Worm (Caenorhabditis elegans) whole organism, mixed stage, embryonic: ENCODE measurements around the gene ZC190.8.

ENCODE experiments used
- M03D4.4 ChIP-seq: sonication (generic microtip); optimal IDR thresholded peaks from 2 replicates; lab custom pipeline; 2017; ENCODE audit warnings: mild to moderate bottlenecking, missing genetic modification characterization, missing compliant biosample characterization
- bed-3 ChIP-seq: fragments of 200-800 bp; sonication (Bioruptor generic); optimal IDR thresholded peaks from 3 replicates; lab custom pipeline; 2018; ENCODE audit warnings: mild to moderate bottlenecking, missing genetic modification characterization, moderate library complexity, missing compliant biosample characterization
- blmp-1 ChIP-seq: fragments of 150-350 bp; optimal IDR thresholded peaks from 2 replicates; lab custom pipeline; 2014; ENCODE audit warnings: missing biosample characterization, missing genetic modification characterization
- ceh-39 ChIP-seq: fragments of 150-350 bp; optimal IDR thresholded peaks from 2 replicates; lab custom pipeline; 2014; ENCODE audit warnings: missing biosample characterization, missing genetic modification characterization
- ceh-43 ChIP-seq: fragments of 200-800 bp; sonication (Bioruptor generic); optimal IDR thresholded peaks from 2 replicates; lab custom pipeline; 2018; ENCODE audit warnings: mild to moderate bottlenecking, missing genetic modification characterization, moderate library complexity, missing compliant biosample characterization
- ceh-83 ChIP-seq: fragments of 200-800 bp; sonication (Bioruptor generic); optimal IDR thresholded peaks from 2 replicates; lab custom pipeline; 2018; ENCODE audit warnings: mild to moderate bottlenecking, missing genetic modification characterization, missing compliant biosample characterization
- ces-1 ChIP-seq: fragments of 150-350 bp; optimal IDR thresholded peaks from 2 replicates; lab custom pipeline; 2014; ENCODE audit warnings: missing biosample characterization, missing genetic modification reagents, missing genetic modification characterization
- cnd-1 ChIP-seq: fragments of 200-800 bp; sonication (Bioruptor generic); optimal IDR thresholded peaks from 2 replicates; lab custom pipeline; 2018; ENCODE audit warnings: mild to moderate bottlenecking, missing genetic modification characterization, missing compliant biosample characterization
- drap-1 ChIP-seq: fragments of 200-800 bp; sonication (Bioruptor generic); optimal IDR thresholded peaks from 3 replicates; lab custom pipeline; 2018; ENCODE audit warnings: mild to moderate bottlenecking, missing genetic modification characterization, missing compliant biosample characterization
- elt-1 ChIP-seq: sonication (generic microtip); optimal IDR thresholded peaks from 2 replicates; lab custom pipeline; 2017; ENCODE audit warnings: missing genetic modification characterization, mild to moderate bottlenecking, missing compliant biosample characterization, antibody characterized with exemption, moderate library complexity, borderline replicate concordance; ENCODE audit not compliant: insufficient read depth
- flh-1 ChIP-seq: fragments of 200-800 bp; sonication (Bioruptor generic); optimal IDR thresholded peaks from 2 replicates; lab custom pipeline; 2018; ENCODE audit warnings: mild to moderate bottlenecking, missing genetic modification characterization, moderate library complexity, missing compliant biosample characterization
- ham-2 ChIP-seq: fragments of 200-800 bp; sonication (Bioruptor generic); optimal IDR thresholded peaks from 2 replicates; lab custom pipeline; 2018; ENCODE audit warnings: mild to moderate bottlenecking, missing genetic modification characterization, missing compliant biosample characterization
- hlh-1 ChIP-seq: fragments of 150-350 bp; optimal IDR thresholded peaks from 2 replicates; lab custom pipeline; 2014; ENCODE audit warnings: missing biosample characterization, missing genetic modification reagents, missing genetic modification characterization
- lin-13 ChIP-seq: fragments of 150-350 bp; optimal IDR thresholded peaks from 2 replicates; lab custom pipeline; 2014; ENCODE audit warnings: missing biosample characterization, missing genetic modification characterization
- lsy-2 ChIP-seq: fragments of 150-350 bp; optimal IDR thresholded peaks from 2 replicates; lab custom pipeline; 2014; ENCODE audit warnings: missing biosample characterization, missing genetic modification characterization
- mab-5 ChIP-seq: fragments of 150-350 bp; optimal IDR thresholded peaks from 2 replicates; lab custom pipeline; 2014; ENCODE audit warnings: missing biosample characterization, missing genetic modification characterization
- mep-1 ChIP-seq: fragments of 150-350 bp; optimal IDR thresholded peaks from 2 replicates; lab custom pipeline; 2017; ENCODE audit warnings: missing biosample characterization, missing genetic modification reagents, missing genetic modification characterization, inconsistent platforms
- nhr-12 ChIP-seq: fragments of 150-350 bp; optimal IDR thresholded peaks from 2 replicates; lab custom pipeline; 2014; ENCODE audit warnings: missing biosample characterization, missing genetic modification characterization
- nhr-2 ChIP-seq: fragments of 150-350 bp; optimal IDR thresholded peaks from 2 replicates; lab custom pipeline; 2014; ENCODE audit warnings: missing biosample characterization, missing genetic modification characterization
- nhr-28 ChIP-seq: fragments of 150-350 bp; optimal IDR thresholded peaks from 2 replicates; lab custom pipeline; 2014; ENCODE audit warnings: missing biosample characterization, missing genetic modification characterization
- nhr-76 ChIP-seq: sonication (generic microtip); optimal IDR thresholded peaks from 2 replicates; lab custom pipeline; 2017; ENCODE audit warnings: missing biosample characterization, missing genetic modification characterization
- pha-4 ChIP-seq: fragments of 150-350 bp; optimal IDR thresholded peaks from 2 replicates; lab custom pipeline; 2018; ENCODE audit warnings: missing biosample characterization, missing genetic modification reagents, missing genetic modification characterization
- sem-2 ChIP-seq: fragments of 200-800 bp; sonication (Bioruptor generic); optimal IDR thresholded peaks from 2 replicates; lab custom pipeline; 2018; ENCODE audit warnings: mild to moderate bottlenecking, missing genetic modification characterization, missing compliant biosample characterization
- snpc-4 ChIP-seq: fragments of 150-350 bp; optimal IDR thresholded peaks from 2 replicates; lab custom pipeline; 2014; ENCODE audit warnings: missing biosample characterization, missing genetic modification characterization
- sptf-1 ChIP-seq: sonication (generic microtip); optimal IDR thresholded peaks from 2 replicates; lab custom pipeline; 2017; ENCODE audit warnings: mild to moderate bottlenecking, missing genetic modification characterization, moderate library complexity, missing compliant biosample characterization
- tbx-8 ChIP-seq: fragments of 200-800 bp; sonication (Bioruptor generic); optimal IDR thresholded peaks from 2 replicates; lab custom pipeline; 2018; ENCODE audit warnings: mild to moderate bottlenecking, missing genetic modification characterization, moderate library complexity, missing compliant biosample characterization
- unc-120 ChIP-seq: sonication (generic microtip); optimal IDR thresholded peaks from 2 replicates; lab custom pipeline; 2017; ENCODE audit warnings: missing genetic modification characterization, missing compliant biosample characterization; ENCODE audit not compliant: poor library complexity, severe bottlenecking
- unc-39 ChIP-seq: fragments of 150-350 bp; optimal IDR thresholded peaks from 2 replicates; lab custom pipeline; 2014; ENCODE audit warnings: missing biosample characterization, missing genetic modification characterization
- unc-62 ChIP-seq: fragments of 150-350 bp; optimal IDR thresholded peaks from 2 replicates; lab custom pipeline; 2014; ENCODE audit warnings: missing biosample characterization, missing genetic modification reagents, missing genetic modification characterization
- zip-8 ChIP-seq: fragments of 150-350 bp; optimal IDR thresholded peaks from 2 replicates; lab custom pipeline; 2014; ENCODE audit warnings: missing biosample characterization, missing genetic modification characterization

Gene ZC190.8

DNA sequence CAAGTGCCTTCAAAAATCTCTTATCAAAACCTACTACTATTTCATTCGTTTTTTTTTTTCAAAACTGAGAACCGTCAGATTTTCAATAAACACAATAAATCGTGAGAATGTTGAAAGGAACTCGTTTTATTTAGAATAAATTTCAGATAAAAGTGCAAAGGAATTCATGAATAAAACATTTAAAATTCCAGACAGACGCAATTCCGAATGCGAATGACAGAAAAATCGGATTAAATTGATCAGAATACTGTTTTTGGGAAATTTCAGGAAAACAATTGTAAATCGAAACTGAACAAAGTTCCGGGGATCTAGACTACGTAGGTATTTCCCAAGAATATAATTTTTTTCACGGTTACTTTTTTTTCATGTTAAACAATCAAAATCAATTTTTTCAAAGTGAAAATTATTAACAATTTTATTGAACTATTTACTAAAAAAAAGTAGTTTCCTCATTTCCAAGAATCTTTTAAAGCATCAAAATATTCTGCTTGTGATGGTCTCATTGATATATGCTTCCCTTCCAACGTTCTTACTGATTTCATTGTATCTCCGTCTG lies 16.0 kb downstream of the ZC190.8 start:
- TF ChIP-seq nhr-76 (tag; lab: Kevin White, UChicago) (no peak), lin-13 (no peak), ceh-83 (GFP tag; lab: Kevin White, UChicago) (no peak), unc-39 (tag; lab: Kevin White, UChicago) (no peak), ceh-39 (no peak), flh-1 (GFP tag; lab: Kevin White, UChicago) (no peak), unc-62 (no peak), M03D4.4 (tag; lab: Kevin White, UChicago) (no peak), snpc-4 (tag; lab: Kevin White, UChicago) (no peak), nhr-2 (tag; lab: Kevin White, UChicago) (no peak), sem-2 (GFP tag; lab: Kevin White, UChicago) (no peak), sptf-1 (no peak), nhr-12 (tag; lab: Kevin White, UChicago) (no peak), ceh-43 (GFP tag; lab: Kevin White, UChicago) (no peak), cnd-1 (tag; lab: Kevin White, UChicago) (no peak), ham-2 (no peak), mep-1 (tag; lab: Kevin White, UChicago) (no peak), ces-1 (GFP tag; lab: Kevin White, UChicago) (no peak)

DNA sequence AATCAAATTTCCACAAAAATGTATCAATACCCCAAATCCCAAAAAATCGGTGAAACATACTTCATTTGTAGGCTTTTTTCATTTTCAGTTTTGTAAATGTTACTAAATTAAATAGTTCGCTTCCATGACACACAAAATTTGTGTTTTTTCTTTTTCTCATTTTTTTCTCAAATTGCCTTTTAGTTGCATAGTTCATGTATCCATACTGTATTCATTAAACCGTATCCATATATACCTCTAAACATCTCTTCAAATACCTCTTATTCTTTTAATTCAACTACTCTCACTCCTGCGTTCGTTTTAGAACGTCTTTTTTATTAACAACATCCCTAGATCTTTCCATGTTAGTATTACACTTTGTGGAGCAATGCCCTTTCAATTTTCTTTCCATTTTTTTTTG lies 16.8 kb downstream of the ZC190.8 start:
- TF ChIP-seq pha-4 (tag; lab: Kevin White, UChicago) (no peak), cnd-1 (tag; lab: Kevin White, UChicago) (no peak), nhr-28 (no peak), tbx-8 (GFP tag; lab: Kevin White, UChicago) (no peak)

DNA sequence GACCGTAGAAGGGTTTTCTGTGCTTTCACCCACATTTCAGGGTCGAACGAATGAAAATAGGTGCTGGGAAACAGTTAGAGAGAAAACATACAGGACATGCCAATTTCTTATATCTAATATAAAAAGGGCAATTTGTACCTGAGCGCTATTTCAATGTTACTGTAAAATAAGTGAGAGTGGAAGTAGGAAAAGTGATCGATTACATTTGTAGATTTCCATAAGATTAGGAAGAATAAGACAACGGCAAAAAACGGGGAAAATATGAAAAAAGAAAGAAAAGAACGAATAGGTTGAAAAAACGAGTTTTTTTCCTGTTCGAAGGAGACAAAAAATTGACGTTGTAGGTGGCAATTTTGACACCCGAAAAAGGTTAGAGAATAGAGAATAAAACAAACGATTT lies 19.4 kb downstream of the ZC190.8 start:
- TF ChIP-seq blmp-1 (peak; percentile 50), lsy-2 (tag; lab: Kevin White, UChicago) (no peak)
- TF ChIP-seq, all 35 proteins: peak for 1

DNA sequence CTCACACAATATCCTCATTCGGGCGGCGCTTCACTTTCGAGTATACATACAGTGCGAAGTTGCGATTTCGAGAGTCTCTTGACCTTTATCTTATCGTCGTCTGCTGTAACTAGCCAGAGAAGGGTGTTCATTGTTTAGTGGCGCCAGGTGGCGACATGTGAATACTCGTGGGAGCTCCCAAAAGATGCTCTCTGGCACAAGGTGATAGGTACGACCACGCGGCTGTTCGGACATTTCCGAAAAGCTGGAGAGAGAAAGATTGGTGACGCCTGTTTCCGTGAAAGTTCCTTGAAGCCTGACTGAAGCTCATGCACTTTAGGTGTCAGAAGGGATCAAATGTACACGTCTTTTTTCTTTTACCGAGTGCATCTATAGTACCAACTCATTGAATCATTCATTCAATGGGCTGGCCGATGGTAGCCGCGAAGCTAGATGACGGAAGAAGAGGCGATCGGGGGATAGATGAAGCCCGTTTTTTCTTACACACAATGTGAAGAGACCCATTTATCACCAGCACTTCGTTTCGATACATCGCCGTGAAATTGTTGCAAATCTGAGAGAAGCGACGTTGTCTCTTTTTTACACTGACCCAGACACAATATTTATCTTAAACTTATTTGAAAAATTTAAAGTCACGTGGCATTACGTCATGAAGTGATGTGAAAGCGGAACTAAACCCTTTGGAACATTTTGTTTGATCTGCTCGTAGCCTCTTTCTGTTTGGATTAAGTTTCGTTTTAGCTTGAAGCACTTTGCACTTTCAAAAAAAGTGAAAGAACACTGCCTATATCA lies 20.2 kb downstream of the ZC190.8 start:
- TF ChIP-seq lin-13 (no peak), M03D4.4 (tag; lab: Kevin White, UChicago) (no peak), unc-62 (peak; percentile 22), elt-1 (tag; lab: Kevin White, UChicago) (no peak), ces-1 (GFP tag; lab: Kevin White, UChicago) (no peak), pha-4 (tag; lab: Kevin White, UChicago) (no peak), ceh-83 (GFP tag; lab: Kevin White, UChicago) (no peak), ceh-43 (GFP tag; lab: Kevin White, UChicago) (no peak), tbx-8 (GFP tag; lab: Kevin White, UChicago) (no peak), nhr-76 (tag; lab: Kevin White, UChicago) (no peak), unc-120 (peak; percentile 76), zip-8 (tag; lab: Kevin White, UChicago) (no peak), bed-3 (GFP tag; lab: Kevin White, UChicago) (no peak), sem-2 (GFP tag; lab: Kevin White, UChicago) (no peak), drap-1 (GFP tag; lab: Kevin White, UChicago) (no peak), cnd-1 (tag; lab: Kevin White, UChicago) (no peak), hlh-1 (tag; lab: Kevin White, UChicago) (peak; percentile 89)

DNA sequence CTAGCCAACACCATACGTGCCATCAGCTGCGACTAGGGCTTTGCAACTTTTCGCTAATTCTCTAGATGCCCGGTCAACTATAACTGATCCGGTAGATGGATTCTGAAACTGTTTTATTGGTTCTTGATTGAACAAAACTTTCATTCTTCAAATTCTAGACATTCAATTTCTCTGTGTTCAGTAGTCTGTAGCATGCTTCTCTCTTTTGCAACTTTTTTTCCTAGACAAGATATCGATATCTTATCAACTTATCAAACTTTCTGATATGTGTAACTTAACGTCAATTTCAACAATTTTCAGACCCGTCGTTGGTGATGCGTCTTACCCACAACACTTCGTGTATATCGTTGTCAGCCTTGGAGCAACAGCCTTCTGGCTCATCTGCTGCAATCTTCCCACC lies 21.8 kb downstream of the ZC190.8 start, which contains the start of gene ZC190.4:
TSS of gene ZC190.4 (plus strand) at position 301 of the 400 bp plus-strand sequence.
- no peak for TF ChIP-seq ceh-39
- TF ChIP-seq mab-5, result no peak
- TF ChIP-seq unc-62, result no peak
- no peak for TF ChIP-seq unc-39 (tag; lab: Kevin White, UChicago)
- no peak for TF ChIP-seq bed-3 (GFP tag; lab: Kevin White, UChicago)
- TF ChIP-seq unc-120, result no peak
- no peak for TF ChIP-seq tbx-8 (GFP tag; lab: Kevin White, UChicago)
